Worm (Caenorhabditis elegans): ENCODE results near the gene twk-36.

The twk-36 gene

ce11 chrV:17773108-17773507 is 26.2 kb upstream of the twk-36 start, which contains the start of gene sre-21:
Gene sre-21 (minus strand): TSS chrV:17773208.
- TF ChIP-seq pes-1 (GFP tag; IDR thresholded peaks at IDR 0.05): no peak
- no peak for TF ChIP-seq F13C5.2 (tag; optimal IDR thresholded peaks at IDR 0.05)
- no peak for TF ChIP-seq ets-7 (tag; optimal IDR thresholded peaks at IDR 0.05)

ce11 chrV:17767768-17768167 is 20.9 kb upstream of the twk-36 start:
- no peak for TF ChIP-seq pes-1 (GFP tag; IDR thresholded peaks at IDR 0.05)
- TF ChIP-seq aly-1 (tag; optimal IDR thresholded peaks at IDR 0.05): no peak
- no peak for TF ChIP-seq B0310.2 (tag; optimal IDR thresholded peaks at IDR 0.05)
- no peak for TF ChIP-seq sea-1 (GFP tag; conservative IDR thresholded peaks at IDR 0.05)
- no peak for TF ChIP-seq scrt-1 (GFP tag; IDR thresholded peaks at IDR 0.05)
- TF ChIP-seq flt-1 (GFP tag; IDR thresholded peaks at IDR 0.05): no peak
- TF ChIP-seq ceh-36 (tag; optimal IDR thresholded peaks at IDR 0.05): no peak
- no peak for TF ChIP-seq tbx-11 (GFP tag; IDR thresholded peaks at IDR 0.05)
- TF ChIP-seq ceh-13 (GFP tag; optimal IDR thresholded peaks at IDR 0.05): no peak
- no peak for TF ChIP-seq tra-4 (tag; optimal IDR thresholded peaks at IDR 0.05)
- no peak for TF ChIP-seq ets-7 (tag; optimal IDR thresholded peaks at IDR 0.05)
- no peak for TF ChIP-seq F13C5.2 (tag; optimal IDR thresholded peaks at IDR 0.05)

- no peak for TF ChIP-seq hnd-1 (tag; optimal IDR thresholded peaks at IDR 0.05)
- no peak for TF ChIP-seq ets-7 (tag; optimal IDR thresholded peaks at IDR 0.05)
- no peak for TF ChIP-seq ceh-13 (GFP tag; optimal IDR thresholded peaks at IDR 0.05)
- TF ChIP-seq tbx-11 (GFP tag; IDR thresholded peaks at IDR 0.05): no peak
- no peak for TF ChIP-seq pes-1 (GFP tag; IDR thresholded peaks at IDR 0.05)
- no peak for TF ChIP-seq sea-1 (GFP tag; conservative IDR thresholded peaks at IDR 0.05)
- no peak for TF ChIP-seq tbx-37 (GFP tag; conservative IDR thresholded peaks at IDR 0.05)
Measured at ce11 chrV:17767249-17767648, 20.4 kb upstream of the twk-36 start, which contains the start of gene srh-284. Gene srh-284 (plus strand): TSS chrV:17767549.

- TF ChIP-seq aly-1 (tag; optimal IDR thresholded peaks at IDR 0.05) (no peak), ets-7 (tag; optimal IDR thresholded peaks at IDR 0.05) (no peak), tbx-37 (GFP tag; conservative IDR thresholded peaks at IDR 0.05) (no peak), tra-4 (tag; optimal IDR thresholded peaks at IDR 0.05) (no peak), hnd-1 (tag; optimal IDR thresholded peaks at IDR 0.05) (no peak), scrt-1 (GFP tag; IDR thresholded peaks at IDR 0.05) (no peak), hmg-4 (GFP tag; optimal IDR thresholded peaks at IDR 0.05) (no peak), ceh-13 (GFP tag; optimal IDR thresholded peaks at IDR 0.05) (no peak), tbx-11 (GFP tag; IDR thresholded peaks at IDR 0.05) (no peak), hmbx-1 (tag; optimal IDR thresholded peaks at IDR 0.05) (no peak), B0310.2 (tag; optimal IDR thresholded peaks at IDR 0.05) (no peak), ama-1 (optimal IDR thresholded peaks at IDR 0.05) (no peak), sea-1 (GFP tag; conservative IDR thresholded peaks at IDR 0.05) (no peak), F13C5.2 (tag; optimal IDR thresholded peaks at IDR 0.05) (no peak), pes-1 (GFP tag; IDR thresholded peaks at IDR 0.05) (no peak), flt-1 (GFP tag; IDR thresholded peaks at IDR 0.05) (no peak), ceh-36 (tag; optimal IDR thresholded peaks at IDR 0.05) (no peak)
Measured at ce11 chrV:17765077-17765476, 18.2 kb upstream of the twk-36 start, which contains the start of the genes C47A10.16 and srh-283. Gene C47A10.16 (minus strand): TSS chrV:17765177. Gene srh-283 (plus strand): TSS chrV:17765348.

- TF ChIP-seq tra-4 (tag; optimal IDR thresholded peaks at IDR 0.05) (no peak), pes-1 (GFP tag; IDR thresholded peaks at IDR 0.05) (no peak), scrt-1 (GFP tag; IDR thresholded peaks at IDR 0.05) (no peak), hmbx-1 (tag; optimal IDR thresholded peaks at IDR 0.05) (no peak), ceh-36 (tag; optimal IDR thresholded peaks at IDR 0.05) (no peak), hmg-4 (GFP tag; optimal IDR thresholded peaks at IDR 0.05) (no peak), tbx-11 (GFP tag; IDR thresholded peaks at IDR 0.05) (no peak), sea-1 (GFP tag; conservative IDR thresholded peaks at IDR 0.05) (no peak), ceh-13 (GFP tag; optimal IDR thresholded peaks at IDR 0.05) (no peak), ama-1 (optimal IDR thresholded peaks at IDR 0.05) (no peak), F13C5.2 (tag; optimal IDR thresholded peaks at IDR 0.05) (no peak), hnd-1 (tag; optimal IDR thresholded peaks at IDR 0.05) (no peak), ets-7 (tag; optimal IDR thresholded peaks at IDR 0.05) (no peak), flt-1 (GFP tag; IDR thresholded peaks at IDR 0.05) (no peak), B0310.2 (tag; optimal IDR thresholded peaks at IDR 0.05) (no peak), tbx-37 (GFP tag; conservative IDR thresholded peaks at IDR 0.05) (no peak), aly-1 (tag; optimal IDR thresholded peaks at IDR 0.05) (no peak)
Measured at ce11 chrV:17755592-17755991, 8.7 kb upstream of the twk-36 start, which contains the start of gene pgp-9. Gene pgp-9 (plus strand): TSS chrV:17755892.

ce11 chrV:17754999-17755398 is 8.1 kb upstream of the twk-36 start:
- TF ChIP-seq ets-7 (tag; optimal IDR thresholded peaks at IDR 0.05): no peak

- TF ChIP-seq scrt-1 (GFP tag; IDR thresholded peaks at IDR 0.05) (no peak), ceh-13 (GFP tag; optimal IDR thresholded peaks at IDR 0.05) (no peak), sea-1 (GFP tag; conservative IDR thresholded peaks at IDR 0.05) (no peak), F13C5.2 (tag; optimal IDR thresholded peaks at IDR 0.05) (no peak), B0310.2 (tag; optimal IDR thresholded peaks at IDR 0.05) (no peak), ets-7 (tag; optimal IDR thresholded peaks at IDR 0.05) (no peak), hmg-4 (GFP tag; optimal IDR thresholded peaks at IDR 0.05) (no peak), hmbx-1 (tag; optimal IDR thresholded peaks at IDR 0.05) (no peak), ama-1 (optimal IDR thresholded peaks at IDR 0.05) (no peak)
Measured at ce11 chrV:17752340-17752739, 5.5 kb upstream of the twk-36 start.

- TF ChIP-seq tra-4 (tag; optimal IDR thresholded peaks at IDR 0.05) (no peak), hmbx-1 (tag; optimal IDR thresholded peaks at IDR 0.05) (no peak), tbx-37 (GFP tag; conservative IDR thresholded peaks at IDR 0.05) (no peak), B0310.2 (tag; optimal IDR thresholded peaks at IDR 0.05) (no peak), hnd-1 (tag; optimal IDR thresholded peaks at IDR 0.05) (no peak), sea-1 (GFP tag; conservative IDR thresholded peaks at IDR 0.05) (no peak), ceh-13 (GFP tag; optimal IDR thresholded peaks at IDR 0.05) (no peak), ets-7 (tag; optimal IDR thresholded peaks at IDR 0.05) (no peak)
Measured at ce11 chrV:17749181-17749580, 2.3 kb upstream of the twk-36 start, which contains the start of gene R12G8.1. Gene R12G8.1 (minus strand): TSS chrV:17749243.
